Fruit fly (Drosophila melanogaster) whole organism, embryonic: ENCODE measurements around the gene CG34258.

Experiments used
- Ada2b ChIP-seq: fragments of 200-800 bp; sonication (Bioruptor generic); IDR thresholded peaks from 2 replicates; pipeline ENCODE4 v1.3.6; 2022; ENCODE audit warnings: missing biosample characterization, missing genetic modification characterization
- BtbVII ChIP-seq: fragments of 200-800 bp; sonication (Bioruptor generic); optimal IDR thresholded peaks from 3 replicates; lab custom pipeline; 2017; ENCODE audit warnings: missing biosample characterization, mild to moderate bottlenecking, missing genetic modification characterization
- CG12659 ChIP-seq: fragments of 200-800 bp; sonication (Bioruptor generic); optimal IDR thresholded peaks from 3 replicates; lab custom pipeline; 2017; ENCODE audit warnings: mild to moderate bottlenecking, missing biosample characterization, missing genetic modification reagents, missing genetic modification characterization
- CG13287 ChIP-seq: fragments of 200-800 bp; sonication (Bioruptor generic); IDR thresholded peaks from 2 replicates; pipeline ENCODE4 v1.3.6; 2022; ENCODE audit warnings: missing biosample characterization, missing genetic modification characterization; ENCODE audit not compliant: partially characterized antibody
- CG15073 ChIP-seq: fragments of 200-800 bp; sonication (Bioruptor generic); optimal IDR thresholded peaks from 2 replicates; lab custom pipeline; 2016; ENCODE audit warnings: missing biosample characterization, missing genetic modification characterization
- CG15696 ChIP-seq: fragments of 200-800 bp; sonication (Bioruptor generic); optimal IDR thresholded peaks from 2 replicates; lab custom pipeline; 2019; ENCODE audit warnings: missing biosample characterization, mild to moderate bottlenecking, missing genetic modification characterization, moderate library complexity
- CG18764 ChIP-seq: fragments of 200-800 bp; sonication (Bioruptor generic); optimal IDR thresholded peaks from 3 replicates; lab custom pipeline; 2016; ENCODE audit warnings: missing biosample characterization, missing genetic modification characterization
- CG30020 ChIP-seq: fragments of 200-800 bp; optimal IDR thresholded peaks from 2 replicates; lab custom pipeline; 2019; ENCODE audit warnings: missing biosample characterization, mild to moderate bottlenecking, missing genetic modification characterization, moderate library complexity
- CG33557 ChIP-seq: fragments of 200-800 bp; sonication (Bioruptor generic); optimal IDR thresholded peaks from 2 replicates; lab custom pipeline; 2019; ENCODE audit warnings: missing biosample characterization, mild to moderate bottlenecking, missing genetic modification characterization, moderate library complexity
- CG34376 ChIP-seq: fragments of 200-800 bp; sonication (Bioruptor generic); optimal IDR thresholded peaks from 2 replicates; lab custom pipeline; 2018; ENCODE audit warnings: missing biosample characterization, mild to moderate bottlenecking, missing genetic modification characterization
- CG6854 ChIP-seq: fragments of 200-800 bp; sonication (Bioruptor generic); optimal IDR thresholded peaks from 3 replicates; lab custom pipeline; 2017; ENCODE audit warnings: missing biosample characterization, mild to moderate bottlenecking, missing genetic modification characterization
- CG7745 ChIP-seq: fragments of 200-800 bp; sonication (Bioruptor generic); optimal IDR thresholded peaks from 2 replicates; lab custom pipeline; 2018; ENCODE audit warnings: missing biosample characterization, mild to moderate bottlenecking, missing genetic modification characterization, moderate library complexity
- CG8944 ChIP-seq: fragments of 200-800 bp; sonication (Bioruptor generic); optimal IDR thresholded peaks from 3 replicates; lab custom pipeline; 2016; ENCODE audit warnings: missing biosample characterization, missing genetic modification characterization
- CG9609 ChIP-seq: fragments of 200-800 bp; sonication (Bioruptor generic); optimal IDR thresholded peaks from 3 replicates; lab custom pipeline; 2016; ENCODE audit warnings: missing biosample characterization, missing genetic modification characterization
- CG9876 ChIP-seq: fragments of 200-800 bp; sonication (Bioruptor generic); optimal IDR thresholded peaks from 2 replicates; lab custom pipeline; 2016; ENCODE audit warnings: missing biosample characterization, missing genetic modification characterization
- CoRest ChIP-seq: fragments of 200-800 bp; sonication (Bioruptor generic); optimal IDR thresholded peaks from 3 replicates; lab custom pipeline; 2018; ENCODE audit warnings: missing biosample characterization, mild to moderate bottlenecking, missing genetic modification characterization, moderate library complexity
- D19B ChIP-seq: fragments of 200-800 bp; sonication (Bioruptor generic); optimal IDR thresholded peaks from 2 replicates; lab custom pipeline; 2017; ENCODE audit warnings: missing biosample characterization, mild to moderate bottlenecking, missing genetic modification characterization
- Ets97D ChIP-seq: fragments of 200-800 bp; sonication (Bioruptor generic); optimal IDR thresholded peaks from 3 replicates; lab custom pipeline; 2016; ENCODE audit warnings: missing biosample characterization, missing genetic modification characterization
- GATAe ChIP-seq: fragments of 200-800 bp; sonication (Bioruptor generic); conservative IDR thresholded peaks from 2 replicates; pipeline ENCODE4 v1.3.6; 2022; ENCODE audit warnings: missing biosample characterization, missing genetic modification characterization
- HLH3B ChIP-seq: fragments of 200-800 bp; sonication (Bioruptor generic); IDR thresholded peaks from 2 replicates; pipeline ENCODE4 v1.3.6; 2022; ENCODE audit warnings: missing biosample characterization, missing genetic modification characterization
- Hr78 ChIP-seq, 2 experiments: fragments of 200-800 bp in 1 of 2; fragments of >200 bp in 1 of 2; sonication (Bioruptor generic) in 1 of 2; optimal IDR thresholded peaks; 2 replicates each; lab custom pipeline; 2017 to 2019; ENCODE audit warnings: missing biosample characterization in 2 of 2, missing genetic modification characterization in 2 of 2, mild to moderate bottlenecking in 1 of 2, moderate library complexity in 1 of 2
- Lhr ChIP-seq: fragments of 200-800 bp; sonication (Bioruptor generic); optimal IDR thresholded peaks from 3 replicates; lab custom pipeline; 2017; ENCODE audit warnings: mild to moderate bottlenecking, missing biosample characterization, missing genetic modification reagents, missing genetic modification characterization
- MTF-1 ChIP-seq: fragments of 200-800 bp; sonication (Bioruptor generic); optimal IDR thresholded peaks from 2 replicates; lab custom pipeline; 2018; ENCODE audit warnings: missing biosample characterization, mild to moderate bottlenecking, missing genetic modification characterization, borderline replicate concordance
- NC2α ChIP-seq: fragments of 200-800 bp; sonication (Bioruptor generic); optimal IDR thresholded peaks from 2 replicates; lab custom pipeline; 2016; ENCODE audit warnings: missing biosample characterization, missing genetic modification characterization
- NFAT ChIP-seq: fragments of 200-800 bp; sonication (Bioruptor generic); IDR thresholded peaks from 2 replicates; pipeline ENCODE4 v1.3.6; 2022; ENCODE audit warnings: missing biosample characterization, missing genetic modification characterization
- NK7.1 ChIP-seq: fragments of 200-800 bp; sonication (Bioruptor generic); optimal IDR thresholded peaks from 3 replicates; lab custom pipeline; 2016; ENCODE audit warnings: missing biosample characterization, missing genetic modification characterization
- Oli ChIP-seq: fragments of 200-800 bp; sonication (Bioruptor generic); optimal IDR thresholded peaks from 2 replicates; lab custom pipeline; 2018; ENCODE audit warnings: missing biosample characterization, mild to moderate bottlenecking, missing genetic modification characterization, moderate library complexity
- Ptx1 ChIP-seq: fragments of 200-800 bp; sonication (Bioruptor generic); IDR thresholded peaks from 2 replicates; pipeline ENCODE4 v1.3.6; 2022; ENCODE audit warnings: missing biosample characterization, missing genetic modification characterization
- bbx ChIP-seq: fragments of 200-800 bp; sonication (Bioruptor generic); IDR thresholded peaks from 2 replicates; pipeline ENCODE4 v1.3.6; 2022; ENCODE audit warnings: missing biosample characterization, missing genetic modification characterization; ENCODE audit not compliant: partially characterized antibody
- cad ChIP-seq: fragments of >200 bp; optimal IDR thresholded peaks from 2 replicates; lab custom pipeline; 2017; ENCODE audit warnings: missing biosample characterization, missing genetic modification characterization
- chinmo ChIP-seq: fragments of 200-800 bp; sonication (Bioruptor generic); IDR thresholded peaks from 4 replicates; pipeline ENCODE4 v1.3.6; 2022; ENCODE audit warnings: missing biosample characterization, missing genetic modification characterization; ENCODE audit not compliant: partially characterized antibody
- ci ChIP-seq: fragments of 200-800 bp; sonication (Bioruptor generic); IDR thresholded peaks from 3 replicates; pipeline ENCODE4 v1.3.6; 2022; ENCODE audit warnings: missing biosample characterization, missing genetic modification characterization
- danr ChIP-seq: fragments of 200-800 bp; sonication (Bioruptor generic); IDR thresholded peaks from 2 replicates; pipeline ENCODE4 v1.3.6; 2022; ENCODE audit warnings: missing biosample characterization, missing genetic modification characterization
- dm ChIP-seq: fragments of 200-800 bp; sonication (Bioruptor generic); optimal IDR thresholded peaks from 3 replicates; lab custom pipeline; 2016; ENCODE audit warnings: missing biosample characterization, missing genetic modification characterization
- gcm2 ChIP-seq: fragments of 200-800 bp; sonication (Bioruptor generic); optimal IDR thresholded peaks from 2 replicates; lab custom pipeline; 2016; ENCODE audit warnings: missing biosample characterization, missing genetic modification characterization
- gt ChIP-seq: fragments of 200-800 bp; sonication (Bioruptor generic); IDR thresholded peaks from 2 replicates; pipeline ENCODE4 v1.3.6; 2022; ENCODE audit warnings: missing biosample characterization, missing genetic modification characterization
- hth ChIP-seq: fragments of >200 bp; optimal IDR thresholded peaks from 2 replicates; lab custom pipeline; 2017; ENCODE audit warnings: inconsistent platforms
- kay ChIP-seq: fragments of 200-800 bp; sonication (Bioruptor generic); optimal IDR thresholded peaks from 2 replicates; lab custom pipeline; 2016; ENCODE audit warnings: missing biosample characterization, missing genetic modification characterization
- lmd ChIP-seq: fragments of 200-800 bp; sonication (Bioruptor generic); IDR thresholded peaks from 2 replicates; pipeline ENCODE4 v1.3.6; 2022; ENCODE audit warnings: missing biosample characterization, missing genetic modification characterization
- nerfin-2 ChIP-seq: fragments of 200-800 bp; sonication (Bioruptor generic); IDR thresholded peaks from 2 replicates; pipeline ENCODE4 v1.3.6; 2022; ENCODE audit warnings: missing biosample characterization, missing genetic modification characterization; ENCODE audit not compliant: partially characterized antibody
- oc ChIP-seq: fragments of 200-800 bp; sonication (Bioruptor generic); optimal IDR thresholded peaks from 2 replicates; lab custom pipeline; 2018; ENCODE audit warnings: missing biosample characterization, mild to moderate bottlenecking, missing genetic modification characterization, moderate library complexity
- peb ChIP-seq: fragments of 200-800 bp; sonication (Bioruptor generic); IDR thresholded peaks from 2 replicates; pipeline ENCODE4 v1.3.6; 2022; ENCODE audit warnings: missing biosample characterization, missing genetic modification characterization
- pho ChIP-seq: fragments of 200-800 bp; sonication (Bioruptor generic); optimal IDR thresholded peaks from 2 replicates; lab custom pipeline; 2016; ENCODE audit warnings: missing biosample characterization, missing genetic modification characterization
- repo ChIP-seq: fragments of 200-800 bp; sonication (Bioruptor generic); optimal IDR thresholded peaks from 2 replicates; lab custom pipeline; 2016; ENCODE audit warnings: missing biosample characterization, missing genetic modification characterization
- sens-2 ChIP-seq: fragments of 200-800 bp; sonication (Bioruptor generic); IDR thresholded peaks from 2 replicates; pipeline ENCODE4 v1.3.6; 2022; ENCODE audit warnings: missing biosample characterization, missing genetic modification characterization
- sima ChIP-seq: fragments of 200-800 bp; sonication (Bioruptor generic); optimal IDR thresholded peaks from 2 replicates; lab custom pipeline; 2016; ENCODE audit warnings: missing biosample characterization, missing genetic modification characterization
- twi ChIP-seq: fragments of 200-800 bp; optimal IDR thresholded peaks from 2 replicates; lab custom pipeline; 2019; ENCODE audit warnings: missing biosample characterization, mild to moderate bottlenecking, missing genetic modification characterization, moderate library complexity
- unc-4 ChIP-seq: fragments of 200-800 bp; sonication (Bioruptor generic); IDR thresholded peaks from 2 replicates; pipeline ENCODE4 v1.3.6; 2022; ENCODE audit warnings: missing biosample characterization, missing genetic modification characterization; ENCODE audit not compliant: partially characterized antibody
- zen ChIP-seq: fragments of 200-800 bp; sonication (Bioruptor generic); optimal IDR thresholded peaks from 3 replicates; lab custom pipeline; 2018; ENCODE audit warnings: missing biosample characterization, mild to moderate bottlenecking, missing genetic modification characterization, moderate library complexity
- zen2 ChIP-seq: fragments of 200-800 bp; sonication (Bioruptor generic); IDR thresholded peaks from 3 replicates; pipeline ENCODE4 v1.3.6; 2022; ENCODE audit warnings: missing biosample characterization, missing genetic modification characterization; ENCODE audit not compliant: partially characterized antibody

CG34258 gene

dm6 chr3L:19928435-19929011, 23.2 kb downstream of the CG34258 start, which contains the start of the genes CG8004 and RhoGDI (continued):
- peak; percentile 69 for TF ChIP-seq zen
- TF ChIP-seq BtbVII (GFP tag; lab: Kevin White, UChicago) = no peak
- TF ChIP-seq kay (GFP tag; lab: Kevin White, UChicago) = peak; percentile 65
- TF ChIP-seq Ets97D (GFP tag; lab: Kevin White, UChicago) = peak; percentile 82
- peak; percentile 35; the same call in 1 of the 2 replicates for TF ChIP-seq NFAT
- no peak for TF ChIP-seq nerfin-2 (GFP tag; lab: Robert Waterston, UW)
- peak; percentile 72 for TF ChIP-seq CoRest (tag; lab: Kevin White, UChicago)
- peak; percentile 42 for TF ChIP-seq twi (tag; lab: Kevin White, UChicago)
- no peak for TF ChIP-seq zen2 (GFP tag; lab: Robert Waterston, UW)
- peak; percentile 60 for TF ChIP-seq CG9609 (GFP tag; lab: Kevin White, UChicago)
- TF ChIP-seq GATAe (GFP tag; lab: Robert Waterston, UW) = no peak
- no peak for TF ChIP-seq gt (GFP tag; lab: Robert Waterston, UW)
- TF ChIP-seq sima = no peak
- peak; percentile 65 for TF ChIP-seq gcm2 (GFP tag; lab: Kevin White, UChicago)
- TF ChIP-seq oc = no peak
- TF ChIP-seq CG13287 = peak; percentile 60; the same call in 1 of the 2 replicates
- TF ChIP-seq sens-2 (GFP tag; lab: Robert Waterston, UW) = no peak
- TF ChIP-seq CG8944 (GFP tag; lab: Kevin White, UChicago) = peak; percentile 45
- TF ChIP-seq CG18764 = peak; percentile 53
- no peak for TF ChIP-seq hth (lab: Kevin White, UChicago)
- TF ChIP-seq repo (GFP tag; lab: Kevin White, UChicago) = peak; percentile 28
- TF ChIP-seq danr (GFP tag; lab: Robert Waterston, UW) = 0 out of 2 replicates have a peak, but pooled peaks have one; percentile 14
- TF ChIP-seq Ada2b (GFP tag; lab: Robert Waterston, UW) = peak; percentile 46
- TF ChIP-seq Lhr (GFP tag; lab: Kevin White, UChicago) = peak; percentile 68
- TF ChIP-seq NC2α (GFP tag; lab: Kevin White, UChicago) = no peak
- TF ChIP-seq MTF-1 (GFP tag; lab: Kevin White, UChicago) = no peak
- TF ChIP-seq Oli (tag; lab: Kevin White, UChicago) = peak; percentile 29
- TF ChIP-seq cad (GFP tag; lab: Kevin White, UChicago) = no peak
- no peak for TF ChIP-seq CG33557 (GFP tag; lab: Kevin White, UChicago)
- no peak for TF ChIP-seq chinmo (GFP tag; lab: Robert Waterston, UW)
- no peak for TF ChIP-seq CG7745 (tag; lab: Kevin White, UChicago)
- TF ChIP-seq unc-4 (GFP tag; lab: Robert Waterston, UW) = no peak
- TF ChIP-seq peb = no peak
- peak; percentile 85 for TF ChIP-seq CG30020 (tag; lab: Kevin White, UChicago)
- TF ChIP-seq Ptx1 = peak; percentile 62
- TF ChIP-seq pho (GFP tag; lab: Kevin White, UChicago) = peak; percentile 76
- no peak for TF ChIP-seq CG6854 (GFP tag; lab: Kevin White, UChicago)
- TF ChIP-seq bbx = no peak
- no peak for TF ChIP-seq CG15073
- peak; percentile 56 for TF ChIP-seq CG15696
- TF ChIP-seq dm = peak; percentile 28
- peak; percentile 12 for TF ChIP-seq CG34376
- TF ChIP-seq D19B (GFP tag; lab: Kevin White, UChicago) = no peak
- TF ChIP-seq HLH3B (GFP tag; lab: Robert Waterston, UW) = no peak
- no peak for TF ChIP-seq Hr78 (GFP tag; optimal IDR thresholded peaks at IDR 0.05; lab: Kevin White, UChicago)
- no peak for TF ChIP-seq NK7.1 (GFP tag; lab: Kevin White, UChicago)
- peak; percentile 77 for TF ChIP-seq CG12659 (GFP tag; lab: Kevin White, UChicago)
- TF ChIP-seq CG9876 (GFP tag; lab: Kevin White, UChicago) = peak; percentile 14
- peak; percentile 67; the same call in 2 of the 3 replicates for TF ChIP-seq ci (GFP tag; lab: Robert Waterston, UW)
- peak; percentile 58; the same call in 1 of the 2 replicates for TF ChIP-seq lmd (GFP tag; lab: Robert Waterston, UW)
